Worm (Caenorhabditis elegans) whole organism, mixed stage, embryonic: ENCODE data around the gene let-716.

Source experiments
- bed-3 ChIP-seq: fragments of 200-800 bp; sonication (Bioruptor generic); optimal IDR thresholded peaks from 3 replicates; lab custom pipeline; 2018; ENCODE audit warnings: mild to moderate bottlenecking, missing genetic modification characterization, moderate library complexity, missing compliant biosample characterization
- blmp-1 ChIP-seq: fragments of 150-350 bp; optimal IDR thresholded peaks from 2 replicates; lab custom pipeline; 2014; ENCODE audit warnings: missing biosample characterization, missing genetic modification characterization
- ceh-39 ChIP-seq: fragments of 150-350 bp; optimal IDR thresholded peaks from 2 replicates; lab custom pipeline; 2014; ENCODE audit warnings: missing biosample characterization, missing genetic modification characterization
- ceh-43 ChIP-seq: fragments of 200-800 bp; sonication (Bioruptor generic); optimal IDR thresholded peaks from 2 replicates; lab custom pipeline; 2018; ENCODE audit warnings: mild to moderate bottlenecking, missing genetic modification characterization, moderate library complexity, missing compliant biosample characterization
- ces-1 ChIP-seq: fragments of 150-350 bp; optimal IDR thresholded peaks from 2 replicates; lab custom pipeline; 2014; ENCODE audit warnings: missing biosample characterization, missing genetic modification reagents, missing genetic modification characterization
- cnd-1 ChIP-seq: fragments of 200-800 bp; sonication (Bioruptor generic); optimal IDR thresholded peaks from 2 replicates; lab custom pipeline; 2018; ENCODE audit warnings: mild to moderate bottlenecking, missing genetic modification characterization, missing compliant biosample characterization
- drap-1 ChIP-seq: fragments of 200-800 bp; sonication (Bioruptor generic); optimal IDR thresholded peaks from 3 replicates; lab custom pipeline; 2018; ENCODE audit warnings: mild to moderate bottlenecking, missing genetic modification characterization, missing compliant biosample characterization
- elt-1 ChIP-seq: sonication (generic microtip); optimal IDR thresholded peaks from 2 replicates; lab custom pipeline; 2017; ENCODE audit warnings: missing genetic modification characterization, mild to moderate bottlenecking, missing compliant biosample characterization, antibody characterized with exemption, moderate library complexity, borderline replicate concordance; ENCODE audit not compliant: insufficient read depth
- elt-3 ChIP-seq: fragments of 150-350 bp; optimal IDR thresholded peaks from 2 replicates; lab custom pipeline; 2014; ENCODE audit warnings: missing biosample characterization, missing genetic modification characterization
- ham-2 ChIP-seq: fragments of 200-800 bp; sonication (Bioruptor generic); optimal IDR thresholded peaks from 2 replicates; lab custom pipeline; 2018; ENCODE audit warnings: mild to moderate bottlenecking, missing genetic modification characterization, missing compliant biosample characterization
- hlh-1 ChIP-seq: fragments of 150-350 bp; optimal IDR thresholded peaks from 2 replicates; lab custom pipeline; 2014; ENCODE audit warnings: missing biosample characterization, missing genetic modification reagents, missing genetic modification characterization
- lin-13 ChIP-seq: fragments of 150-350 bp; optimal IDR thresholded peaks from 2 replicates; lab custom pipeline; 2014; ENCODE audit warnings: missing biosample characterization, missing genetic modification characterization
- lin-32 ChIP-seq: fragments of 200-800 bp; sonication (Bioruptor generic); optimal IDR thresholded peaks from 2 replicates; lab custom pipeline; 2018; ENCODE audit warnings: mild to moderate bottlenecking, missing genetic modification characterization, missing compliant biosample characterization
- lsy-2 ChIP-seq: fragments of 150-350 bp; optimal IDR thresholded peaks from 2 replicates; lab custom pipeline; 2014; ENCODE audit warnings: missing biosample characterization, missing genetic modification characterization
- mab-5 ChIP-seq: fragments of 150-350 bp; optimal IDR thresholded peaks from 2 replicates; lab custom pipeline; 2014; ENCODE audit warnings: missing biosample characterization, missing genetic modification characterization
- mep-1 ChIP-seq: fragments of 150-350 bp; optimal IDR thresholded peaks from 2 replicates; lab custom pipeline; 2017; ENCODE audit warnings: missing biosample characterization, missing genetic modification reagents, missing genetic modification characterization, inconsistent platforms
- mls-2 ChIP-seq: sonication (generic microtip); optimal IDR thresholded peaks from 2 replicates; lab custom pipeline; 2016; ENCODE audit warnings: mild to moderate bottlenecking, missing genetic modification characterization, moderate library complexity, missing compliant biosample characterization
- nhr-12 ChIP-seq: fragments of 150-350 bp; optimal IDR thresholded peaks from 2 replicates; lab custom pipeline; 2014; ENCODE audit warnings: missing biosample characterization, missing genetic modification characterization
- nhr-2 ChIP-seq: fragments of 150-350 bp; optimal IDR thresholded peaks from 2 replicates; lab custom pipeline; 2014; ENCODE audit warnings: missing biosample characterization, missing genetic modification characterization
- nhr-237 ChIP-seq: fragments of 150-350 bp; optimal IDR thresholded peaks from 2 replicates; lab custom pipeline; 2014; ENCODE audit warnings: missing biosample characterization, missing genetic modification characterization
- nhr-28 ChIP-seq: fragments of 150-350 bp; optimal IDR thresholded peaks from 2 replicates; lab custom pipeline; 2014; ENCODE audit warnings: missing biosample characterization, missing genetic modification characterization
- nhr-76 ChIP-seq: sonication (generic microtip); optimal IDR thresholded peaks from 2 replicates; lab custom pipeline; 2017; ENCODE audit warnings: missing biosample characterization, missing genetic modification characterization
- pha-4 ChIP-seq: fragments of 150-350 bp; optimal IDR thresholded peaks from 2 replicates; lab custom pipeline; 2018; ENCODE audit warnings: missing biosample characterization, missing genetic modification reagents, missing genetic modification characterization
- sem-2 ChIP-seq: fragments of 200-800 bp; sonication (Bioruptor generic); optimal IDR thresholded peaks from 2 replicates; lab custom pipeline; 2018; ENCODE audit warnings: mild to moderate bottlenecking, missing genetic modification characterization, missing compliant biosample characterization
- snpc-4 ChIP-seq: fragments of 150-350 bp; optimal IDR thresholded peaks from 2 replicates; lab custom pipeline; 2014; ENCODE audit warnings: missing biosample characterization, missing genetic modification characterization
- sptf-1 ChIP-seq: sonication (generic microtip); optimal IDR thresholded peaks from 2 replicates; lab custom pipeline; 2017; ENCODE audit warnings: mild to moderate bottlenecking, missing genetic modification characterization, moderate library complexity, missing compliant biosample characterization
- tbx-8 ChIP-seq: fragments of 200-800 bp; sonication (Bioruptor generic); optimal IDR thresholded peaks from 2 replicates; lab custom pipeline; 2018; ENCODE audit warnings: mild to moderate bottlenecking, missing genetic modification characterization, moderate library complexity, missing compliant biosample characterization
- unc-120 ChIP-seq: sonication (generic microtip); optimal IDR thresholded peaks from 2 replicates; lab custom pipeline; 2017; ENCODE audit warnings: missing genetic modification characterization, missing compliant biosample characterization; ENCODE audit not compliant: poor library complexity, severe bottlenecking
- unc-39 ChIP-seq: fragments of 150-350 bp; optimal IDR thresholded peaks from 2 replicates; lab custom pipeline; 2014; ENCODE audit warnings: missing biosample characterization, missing genetic modification characterization
- unc-62 ChIP-seq: fragments of 150-350 bp; optimal IDR thresholded peaks from 2 replicates; lab custom pipeline; 2014; ENCODE audit warnings: missing biosample characterization, missing genetic modification reagents, missing genetic modification characterization
- zip-8 ChIP-seq: fragments of 150-350 bp; optimal IDR thresholded peaks from 2 replicates; lab custom pipeline; 2014; ENCODE audit warnings: missing biosample characterization, missing genetic modification characterization
- ztf-11 ChIP-seq: fragments of 150-350 bp; optimal IDR thresholded peaks from 2 replicates; lab custom pipeline; 2014; ENCODE audit warnings: missing biosample characterization, missing genetic modification characterization

The let-716 gene

ce11 chrIII:6373850-6374474 lies 9.4 kb upstream of the let-716 start:
- no peak for TF ChIP-seq blmp-1 (tag; lab: Kevin White, UChicago)
- TF ChIP-seq nhr-76 (tag; lab: Kevin White, UChicago) = no peak
- TF ChIP-seq drap-1 = no peak
- no peak for TF ChIP-seq bed-3 (GFP tag; lab: Kevin White, UChicago)
- TF ChIP-seq, all 35 proteins: peak for 0

ce11 chrIII:6374947-6375415 lies 8.4 kb upstream of the let-716 start, which contains the start of the genes rps-13 and nfx-1:
Gene rps-13 (minus strand): TSS chrIII:6374997.
Gene nfx-1 (plus strand): TSS chrIII:6375379.
- TF ChIP-seq ces-1 (GFP tag; lab: Kevin White, UChicago) (no peak), unc-120 (tag; lab: Kevin White, UChicago) (peak; percentile 72), sem-2 (GFP tag; lab: Kevin White, UChicago) (no peak), snpc-4 (tag; lab: Kevin White, UChicago) (no peak), pha-4 (peak; percentile 88), lsy-2 (peak; percentile 98), nhr-76 (tag; lab: Kevin White, UChicago) (no peak), mep-1 (tag; lab: Kevin White, UChicago) (peak; percentile 93), hlh-1 (peak; percentile 65), elt-1 (tag; lab: Kevin White, UChicago) (no peak), sptf-1 (tag; lab: Kevin White, UChicago) (no peak), ceh-43 (GFP tag; lab: Kevin White, UChicago) (no peak), ztf-11 (tag; lab: Kevin White, UChicago) (no peak), lin-13 (tag; lab: Kevin White, UChicago) (peak; percentile 68), zip-8 (tag; lab: Kevin White, UChicago) (no peak), cnd-1 (no peak), mls-2 (tag; lab: Kevin White, UChicago) (peak; percentile 20), nhr-28 (tag; lab: Kevin White, UChicago) (no peak), nhr-237 (tag; lab: Kevin White, UChicago) (peak; percentile 59), unc-39 (tag; lab: Kevin White, UChicago) (no peak), ham-2 (GFP tag; lab: Kevin White, UChicago) (peak; percentile 34), nhr-12 (tag; lab: Kevin White, UChicago) (no peak), nhr-2 (tag; lab: Kevin White, UChicago) (peak; percentile 56), bed-3 (GFP tag; lab: Kevin White, UChicago) (no peak), elt-3 (tag; lab: Kevin White, UChicago) (no peak), ceh-39 (tag; lab: Kevin White, UChicago) (peak; percentile 30), tbx-8 (GFP tag; lab: Kevin White, UChicago) (no peak), drap-1 (peak; percentile 2), mab-5 (no peak), lin-32 (GFP tag; lab: Kevin White, UChicago) (no peak), unc-62 (GFP tag; lab: Kevin White, UChicago) (no peak)

DNA sequence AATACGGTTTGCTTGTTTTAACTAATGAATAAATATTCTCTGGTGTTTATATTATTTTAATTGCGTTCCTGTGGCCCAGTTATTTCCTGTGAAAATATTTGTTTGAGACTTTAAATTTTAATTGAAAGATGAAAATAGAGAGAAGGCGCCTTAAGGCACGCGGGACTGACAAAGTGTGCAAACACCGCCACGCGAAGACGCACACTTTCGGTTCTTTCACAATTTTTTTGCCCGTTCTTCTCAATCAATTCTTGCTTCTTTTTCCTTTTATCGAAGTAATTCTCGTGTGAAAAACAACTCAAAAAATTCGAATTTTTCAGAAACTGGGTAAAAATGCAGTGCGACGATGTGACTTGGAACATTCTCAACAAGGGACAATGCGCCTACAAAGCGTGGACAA lies 4.2 kb upstream of the let-716 start, which contains the start of gene C16A3.6:
Gene C16A3.6 (plus strand): TSS at position 84 of the 400 bp plus-strand sequence.
- TF ChIP-seq lsy-2 (peak; percentile 37), sptf-1 (tag; lab: Kevin White, UChicago) (peak; percentile 28), unc-120 (tag; lab: Kevin White, UChicago) (peak; percentile 40), zip-8 (tag; lab: Kevin White, UChicago) (no peak)

DNA sequence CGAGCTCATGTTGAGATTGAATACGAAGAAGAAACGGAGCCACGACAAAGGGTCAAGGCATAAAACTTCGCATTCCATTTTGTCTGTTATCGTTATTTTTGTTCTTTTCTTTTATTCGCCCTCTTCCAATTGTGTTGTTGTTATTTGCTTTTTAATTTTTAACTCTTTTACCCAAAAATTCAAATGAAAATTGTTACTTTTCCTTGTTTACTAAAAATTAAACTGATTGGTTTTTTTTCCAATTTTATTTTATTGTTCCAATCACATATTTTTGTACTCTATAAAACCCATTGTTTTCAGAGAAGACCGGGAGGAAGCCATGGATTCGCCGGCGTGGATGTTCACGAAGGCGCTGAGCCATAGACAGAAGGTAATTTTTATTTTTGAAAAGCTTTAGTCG lies 2.9 kb upstream of the let-716 start, which contains the start of gene C16A3.5:
Gene C16A3.5 (plus strand): TSS at position 301 of the 400 bp plus-strand sequence.
- TF ChIP-seq mab-5 (no peak), nhr-237 (tag; lab: Kevin White, UChicago) (no peak), sptf-1 (tag; lab: Kevin White, UChicago) (no peak), cnd-1 (no peak), sem-2 (GFP tag; lab: Kevin White, UChicago) (no peak), ces-1 (GFP tag; lab: Kevin White, UChicago) (no peak)
